Worm (Caenorhabditis elegans): ENCODE measurements around the gene T12B3.3.

Gene T12B3.3

ce11 chrIV:7402077-7402476 lies 27.1 kb downstream of the T12B3.3 start (continued):
- TF ChIP-seq ceh-8 (GFP tag; optimal IDR thresholded peaks at IDR 0.05) (no peak), mdl-1 (tag; optimal IDR thresholded peaks at IDR 0.05) (no peak), nhr-20 (tag; optimal IDR thresholded peaks at IDR 0.05) (peak; percentile 57), irx-1 (tag; optimal IDR thresholded peaks at IDR 0.05) (peak; percentile 37), hlh-17 (GFP tag; optimal IDR thresholded peaks at IDR 0.05; ENCODE audit: borderline replicate concordance) (no peak), unc-130 (tag; optimal IDR thresholded peaks at IDR 0.05) (no peak), Y116A8C.19 (tag; optimal IDR thresholded peaks at IDR 0.05; ENCODE audit: borderline replicate concordance) (no peak), egl-13 (tag; optimal IDR thresholded peaks at IDR 0.05) (peak; percentile 72), xbp-1 (tag; optimal IDR thresholded peaks at IDR 0.05) (peak; percentile 62), lin-35 (GFP tag; optimal IDR thresholded peaks at IDR 0.05) (peak in 1 of 2 experiments; percentile 60), fkh-8 (tag; optimal IDR thresholded peaks at IDR 0.05) (peak; percentile 86), ztf-11 (tag; optimal IDR thresholded peaks at IDR 0.05) (no peak), swsn-7 (tag; optimal IDR thresholded peaks at IDR 0.05) (peak; percentile 82), nhr-12 (tag; optimal IDR thresholded peaks at IDR 0.05) (no peak), rnt-1 (tag; optimal IDR thresholded peaks at IDR 0.05) (peak; percentile 58), efl-3 (GFP tag; optimal IDR thresholded peaks at IDR 0.05) (no peak), sptf-1 (tag; optimal IDR thresholded peaks at IDR 0.05) (no peak), lin-39 (tag; optimal IDR thresholded peaks at IDR 0.05) (no peak), lin-15B (tag; optimal IDR thresholded peaks at IDR 0.05) (no peak), ceh-82 (tag; optimal IDR thresholded peaks at IDR 0.05) (peak; percentile 55 to 88 (median 69)), ztf-4 (tag; optimal IDR thresholded peaks at IDR 0.05) (peak; percentile 40), aly-2 (tag; optimal IDR thresholded peaks at IDR 0.05) (no peak), fkh-4 (tag; optimal IDR thresholded peaks at IDR 0.05; ENCODE audit: borderline replicate concordance) (no peak), nhr-90 (tag; optimal IDR thresholded peaks at IDR 0.05; ENCODE audit: poor library complexity) (no peak), nhr-11 (tag; optimal IDR thresholded peaks at IDR 0.05) (no peak), lir-3 (tag; optimal IDR thresholded peaks at IDR 0.05; ENCODE audit: poor library complexity) (peak; percentile 10), nhr-76 (tag; optimal IDR thresholded peaks at IDR 0.05) (no peak), sox-4 (tag; optimal IDR thresholded peaks at IDR 0.05) (no peak), lsy-2 (tag; optimal IDR thresholded peaks at IDR 0.05) (peak; percentile 43 to 82), ces-1 (GFP tag; optimal IDR thresholded peaks at IDR 0.05) (no peak), nhr-28 (tag; optimal IDR thresholded peaks at IDR 0.05) (no peak), mep-1 (tag; optimal IDR thresholded peaks at IDR 0.05) (peak; percentile 75), C34B4.2 (tag; optimal IDR thresholded peaks at IDR 0.05) (no peak), fkh-10 (GFP tag; optimal IDR thresholded peaks at IDR 0.05) (peak; percentile 89), blmp-1 (tag; optimal IDR thresholded peaks at IDR 0.05) (no peak), skn-1 (tag; optimal IDR thresholded peaks at IDR 0.05) (peak; percentile 49), elt-2 (tag; optimal IDR thresholded peaks at IDR 0.05) (no peak), C04F5.9 (tag; optimal IDR thresholded peaks at IDR 0.05) (no peak), ama-1 (optimal IDR thresholded peaks at IDR 0.05) (no peak), isw-1 (GFP tag; IDR thresholded peaks at IDR 0.05) (peak; percentile 69), pqm-1 (tag; optimal IDR thresholded peaks at IDR 0.05) (no peak), snu-23 (GFP tag; optimal IDR thresholded peaks at IDR 0.05) (peak; percentile 74), jun-1 (tag; optimal IDR thresholded peaks at IDR 0.05) (peak; percentile 60), nhr-47 (tag; optimal IDR thresholded peaks at IDR 0.05) (peak; percentile 83)

- TF ChIP-seq nhr-47 (tag; optimal IDR thresholded peaks at IDR 0.05) (no peak), mef-2 (tag; optimal IDR thresholded peaks at IDR 0.05) (no peak), lin-14 (GFP tag; optimal IDR thresholded peaks at IDR 0.05) (peak; percentile 14)
These were observed 28.5 kb downstream of the T12B3.3 start for ce11 chrIV:7403422-7403821.
